Fruit fly (Drosophila melanogaster) whole organism, prepupa: ENCODE data around the gene Btk.
A peak's percentile ranks its signal among the peaks of the same experiment; 100 is the strongest.

Experiments used
- CG10631 ChIP-seq: fragments of 200-800 bp; sonication (Bioruptor generic); optimal IDR thresholded peaks from 2 replicates; lab custom pipeline; 2016; ENCODE audit warnings: missing biosample characterization, missing genetic modification characterization
- CG10669 ChIP-seq: fragments of 200-800 bp; sonication (Bioruptor generic); optimal IDR thresholded peaks from 3 replicates; lab custom pipeline; 2018; ENCODE audit warnings: missing biosample characterization, mild to moderate bottlenecking, missing genetic modification characterization, moderate library complexity
- CG11902 ChIP-seq: fragments of 200-800 bp; sonication (Bioruptor generic); optimal IDR thresholded peaks from 3 replicates; lab custom pipeline; 2016; ENCODE audit warnings: missing biosample characterization, missing genetic modification characterization
- CG1621 ChIP-seq: fragments of 200-800 bp; sonication (Bioruptor generic); optimal IDR thresholded peaks from 3 replicates; lab custom pipeline; 2018; ENCODE audit warnings: missing biosample characterization, mild to moderate bottlenecking, missing genetic modification characterization
- CG3032 ChIP-seq: fragments of 200-800 bp; optimal IDR thresholded peaks from 2 replicates; lab custom pipeline; 2019; ENCODE audit warnings: missing biosample characterization, mild to moderate bottlenecking, missing genetic modification characterization, moderate library complexity
- CG32006 ChIP-seq: fragments of 200-800 bp; sonication (Bioruptor generic); optimal IDR thresholded peaks from 3 replicates; lab custom pipeline; 2017; ENCODE audit warnings: missing biosample characterization, mild to moderate bottlenecking, missing genetic modification characterization
- CG34406 ChIP-seq: fragments of 200-800 bp; sonication (Bioruptor generic); optimal IDR thresholded peaks from 3 replicates; lab custom pipeline; 2016; ENCODE audit warnings: missing biosample characterization, missing genetic modification characterization
- CG3919 ChIP-seq: fragments of 200-800 bp; sonication (Bioruptor generic); optimal IDR thresholded peaks from 3 replicates; lab custom pipeline; 2016; ENCODE audit warnings: missing biosample characterization, missing genetic modification characterization
- CG6163 ChIP-seq: fragments of 200-800 bp; sonication (Bioruptor generic); IDR thresholded peaks from 3 replicates; pipeline ENCODE4 v1.3.6; 2022; ENCODE audit warnings: missing biosample characterization, missing genetic modification characterization
- CG6276 ChIP-seq: fragments of 200-800 bp; sonication (Bioruptor generic); optimal IDR thresholded peaks from 2 replicates; lab custom pipeline; 2017; ENCODE audit warnings: missing biosample characterization, mild to moderate bottlenecking, missing genetic modification characterization
- CG6808 ChIP-seq: fragments of 200-800 bp; sonication (Bioruptor generic); optimal IDR thresholded peaks from 3 replicates; lab custom pipeline; 2017; ENCODE audit warnings: missing biosample characterization, missing genetic modification characterization, mild to moderate bottlenecking, moderate library complexity, missing genetic modification reagents
- CG6854 ChIP-seq: fragments of 200-800 bp; sonication (Bioruptor generic); optimal IDR thresholded peaks from 2 replicates; lab custom pipeline; 2017; ENCODE audit warnings: missing biosample characterization, mild to moderate bottlenecking, missing genetic modification characterization
- CG7368 ChIP-seq: fragments of 200-800 bp; sonication (Bioruptor generic); optimal IDR thresholded peaks from 3 replicates; lab custom pipeline; 2016; ENCODE audit warnings: missing biosample characterization, missing genetic modification characterization
- CG8119 ChIP-seq: fragments of 200-800 bp; sonication (Bioruptor generic); IDR thresholded peaks from 3 replicates; pipeline ENCODE4 v1.3.6; 2022; ENCODE audit warnings: missing biosample characterization, missing genetic modification characterization
- CG8319 ChIP-seq: fragments of 200-800 bp; sonication (Bioruptor generic); optimal IDR thresholded peaks from 3 replicates; lab custom pipeline; 2016; ENCODE audit warnings: missing biosample characterization, missing genetic modification characterization
- CG8632 ChIP-seq: fragments of 200-800 bp; sonication (Bioruptor generic); optimal IDR thresholded peaks from 3 replicates; lab custom pipeline; 2016; ENCODE audit warnings: missing biosample characterization, missing genetic modification characterization
- Eip78C ChIP-seq: fragments of 200-800 bp; sonication (Bioruptor generic); peaks from one replicate; lab custom pipeline; 2016; ENCODE audit warnings: missing biosample characterization, missing genetic modification characterization
- Eip93F ChIP-seq: fragments of 200-800 bp; sonication (Bioruptor generic); optimal IDR thresholded peaks from 2 replicates; lab custom pipeline; 2016; ENCODE audit warnings: missing biosample characterization, mild to moderate bottlenecking, missing genetic modification characterization
- Ets21C ChIP-seq: fragments of 200-800 bp; sonication (Bioruptor generic); optimal IDR thresholded peaks from 3 replicates; lab custom pipeline; 2016; ENCODE audit warnings: missing biosample characterization, missing genetic modification characterization
- Ets96B ChIP-seq: fragments of 200-800 bp; optimal IDR thresholded peaks from 2 replicates; lab custom pipeline; 2019; ENCODE audit warnings: missing biosample characterization, mild to moderate bottlenecking, missing genetic modification characterization, moderate library complexity
- Gug ChIP-seq: fragments of 200-800 bp; sonication (Bioruptor generic); IDR thresholded peaks from 2 replicates; pipeline ENCODE4 v1.3.6; 2022; ENCODE audit warnings: missing biosample characterization, missing genetic modification characterization
- Hr39 ChIP-seq: fragments of 200-800 bp; sonication (Bioruptor generic); optimal IDR thresholded peaks from 2 replicates; lab custom pipeline; 2016; ENCODE audit warnings: missing biosample characterization, missing genetic modification characterization
- Hr4 ChIP-seq: fragments of 200-800 bp; sonication (Bioruptor generic); optimal IDR thresholded peaks from 3 replicates; lab custom pipeline; 2016; ENCODE audit warnings: missing biosample characterization, missing genetic modification characterization
- Met ChIP-seq: fragments of 200-800 bp; sonication (Bioruptor generic); optimal IDR thresholded peaks from 3 replicates; lab custom pipeline; 2016; ENCODE audit warnings: missing biosample characterization, missing genetic modification characterization
- OdsH ChIP-seq: fragments of 200-800 bp; sonication (Bioruptor generic); optimal IDR thresholded peaks from 3 replicates; lab custom pipeline; 2016; ENCODE audit warnings: missing biosample characterization, missing genetic modification characterization
- Sox102F ChIP-seq: fragments of 200-800 bp; sonication (Bioruptor generic); optimal IDR thresholded peaks from 2 replicates; lab custom pipeline; 2016; ENCODE audit warnings: missing biosample characterization, mild to moderate bottlenecking, missing genetic modification characterization
- Sox14 ChIP-seq: fragments of 200-800 bp; sonication (Bioruptor generic); optimal IDR thresholded peaks from 3 replicates; lab custom pipeline; 2016; ENCODE audit warnings: missing biosample characterization, missing genetic modification characterization
- Sox15 ChIP-seq: fragments of 200-800 bp; sonication (Bioruptor generic); optimal IDR thresholded peaks from 3 replicates; lab custom pipeline; 2016; ENCODE audit warnings: missing biosample characterization, missing genetic modification characterization
- dsx ChIP-seq: fragments of 200-800 bp; optimal IDR thresholded peaks from 3 replicates; lab custom pipeline; 2019; ENCODE audit warnings: missing biosample characterization, mild to moderate bottlenecking, missing genetic modification characterization, moderate library complexity; ENCODE audit not compliant: poor library complexity, severe bottlenecking
- eg ChIP-seq: fragments of 200-800 bp; sonication (Bioruptor generic); IDR thresholded peaks from 3 replicates; pipeline ENCODE4 v1.3.6; 2022; ENCODE audit warnings: missing biosample characterization, missing genetic modification characterization
- esn ChIP-seq: fragments of 200-800 bp; sonication (Bioruptor generic); optimal IDR thresholded peaks from 2 replicates; lab custom pipeline; 2016; ENCODE audit warnings: missing biosample characterization, mild to moderate bottlenecking, missing genetic modification characterization, moderate library complexity
- fd59A ChIP-seq: fragments of 200-800 bp; sonication (Bioruptor generic); optimal IDR thresholded peaks from 2 replicates; lab custom pipeline; 2017; ENCODE audit warnings: missing biosample characterization, mild to moderate bottlenecking, missing genetic modification characterization, missing genetic modification reagents
- fkh ChIP-seq: fragments of 200-800 bp; sonication (Bioruptor generic); optimal IDR thresholded peaks from 3 replicates; lab custom pipeline; 2017; ENCODE audit warnings: missing biosample characterization, mild to moderate bottlenecking, missing genetic modification characterization, moderate library complexity
- lz ChIP-seq: fragments of 200-800 bp; sonication (Bioruptor generic); optimal IDR thresholded peaks from 3 replicates; lab custom pipeline; 2016; ENCODE audit warnings: missing biosample characterization, missing genetic modification characterization
- net ChIP-seq: fragments of 200-800 bp; sonication (Bioruptor generic); optimal IDR thresholded peaks from 3 replicates; lab custom pipeline; 2016; ENCODE audit warnings: missing biosample characterization, missing genetic modification characterization
- pdm3 ChIP-seq: fragments of 200-800 bp; sonication (Bioruptor generic); optimal IDR thresholded peaks from 3 replicates; lab custom pipeline; 2016; ENCODE audit warnings: missing biosample characterization, missing genetic modification characterization
- spab ChIP-seq: fragments of 200-800 bp; sonication (Bioruptor generic); optimal IDR thresholded peaks from 2 replicates; lab custom pipeline; 2017; ENCODE audit warnings: missing biosample characterization, mild to moderate bottlenecking, missing genetic modification characterization, missing genetic modification reagents
- ss ChIP-seq, 2 experiments: fragments of 200-800 bp; sonication (Bioruptor generic); optimal IDR thresholded peaks; 2 replicates in 1 of 2; 3 replicates in 1 of 2; lab custom pipeline; 2017 to 2018; ENCODE audit warnings: mild to moderate bottlenecking in 2 of 2, missing biosample characterization in 2 of 2, missing genetic modification characterization in 2 of 2, moderate library complexity in 1 of 2
- svp ChIP-seq: fragments of 200-800 bp; sonication (Bioruptor generic); peaks from one replicate; lab custom pipeline; 2016; ENCODE audit warnings: missing biosample characterization, missing genetic modification characterization
- vri ChIP-seq: fragments of 200-800 bp; sonication (Bioruptor generic); optimal IDR thresholded peaks from 3 replicates; lab custom pipeline; 2016; ENCODE audit warnings: missing biosample characterization, mild to moderate bottlenecking, missing genetic modification characterization

Btk gene

DNA sequence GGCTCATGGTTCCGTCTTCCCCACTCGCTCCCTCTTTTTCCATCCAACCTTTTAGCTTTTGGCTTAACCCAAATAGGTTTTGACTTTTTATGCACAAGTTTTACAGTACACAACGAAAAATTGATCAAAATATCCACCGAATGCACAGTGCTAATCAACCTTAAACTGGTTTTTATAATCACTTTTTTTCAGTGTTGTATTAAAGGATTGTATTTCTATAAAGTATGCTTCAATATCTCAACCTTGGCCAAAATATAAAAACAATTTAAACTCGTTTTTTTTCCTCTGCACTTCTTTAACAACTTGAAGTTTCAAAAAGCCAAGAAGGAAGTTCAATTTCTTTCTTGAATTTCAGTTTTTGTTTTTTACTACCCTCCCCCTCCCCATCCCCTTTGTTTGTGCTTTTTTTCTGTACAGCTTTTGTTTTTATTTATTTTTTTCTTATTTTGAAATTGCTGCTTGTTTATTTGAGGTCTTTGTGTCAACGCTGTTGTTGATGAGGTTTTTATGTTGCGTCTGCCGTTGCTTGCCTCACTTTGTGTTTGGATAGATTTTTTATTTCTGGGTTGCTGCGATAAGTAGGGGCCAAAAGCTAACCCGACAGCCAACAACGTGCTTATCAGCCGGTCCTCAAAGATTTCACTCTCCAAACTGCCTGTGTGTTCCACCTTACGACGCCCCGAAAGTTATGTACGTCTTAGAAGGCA, 15.8 kb downstream of the Btk start (continued):
- TF ChIP-seq spab (GFP tag; lab: Kevin White, UChicago) (no peak), CG8632 (no peak), Ets96B (tag; lab: Kevin White, UChicago) (no peak), dsx (GFP tag; lab: Kevin White, UChicago) (no peak), eg (peak; percentile 23; the same call in 1 of the 3 replicates), CG10631 (GFP tag; lab: Kevin White, UChicago) (no peak), CG1621 (tag; lab: Kevin White, UChicago) (no peak), CG8319 (GFP tag; lab: Kevin White, UChicago) (no peak), Eip78C (GFP tag; lab: Kevin White, UChicago) (peak; percentile 77), Hr4 (GFP tag; lab: Kevin White, UChicago) (peak; percentile 29), svp (GFP tag; lab: Kevin White, UChicago) (peak; percentile 82), CG3032 (tag; lab: Kevin White, UChicago) (no peak), pdm3 (GFP tag; lab: Kevin White, UChicago) (peak; percentile 4), OdsH (GFP tag; lab: Kevin White, UChicago) (no peak), CG7368 (GFP tag; lab: Kevin White, UChicago) (no peak), CG34406 (GFP tag; lab: Kevin White, UChicago) (peak; percentile 15), CG10669 (no peak), CG6854 (GFP tag; lab: Kevin White, UChicago) (no peak), net (GFP tag; lab: Kevin White, UChicago) (peak; percentile 11), Sox14 (GFP tag; lab: Kevin White, UChicago) (no peak), Sox102F (GFP tag; lab: Kevin White, UChicago) (peak; percentile 34), CG6808 (GFP tag; lab: Kevin White, UChicago) (no peak), CG8119 (GFP tag; lab: Robert Waterston, UW) (peak; percentile 32; the same call in 1 of the 3 replicates), CG11902 (GFP tag; lab: Kevin White, UChicago) (no peak)
- TF ChIP-seq, all 60 proteins: peak for 23

DNA sequence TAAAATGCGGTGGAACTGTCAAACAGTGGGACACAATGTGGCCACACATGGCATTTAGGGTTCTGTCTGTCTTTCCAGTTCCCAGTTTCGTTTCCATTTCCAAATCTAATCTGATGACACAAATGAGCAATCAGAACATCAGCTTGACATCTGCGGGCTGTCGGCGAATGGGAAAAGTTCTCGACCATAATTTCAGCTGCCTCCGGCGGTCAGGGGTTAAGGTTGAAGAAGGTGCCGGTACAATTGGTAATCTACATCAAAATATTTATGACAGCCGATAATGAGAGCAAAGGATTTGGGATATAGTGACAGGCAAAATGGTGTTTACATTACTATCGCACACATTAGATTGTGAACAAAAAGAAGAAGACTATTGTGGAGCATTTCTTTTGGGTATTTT, 19.0 kb downstream of the Btk start:
- TF ChIP-seq CG6276 (no peak), Hr39 (GFP tag; lab: Kevin White, UChicago) (no peak), Eip93F (GFP tag; lab: Kevin White, UChicago) (no peak), CG8319 (GFP tag; lab: Kevin White, UChicago) (no peak), lz (GFP tag; lab: Kevin White, UChicago) (no peak)

DNA sequence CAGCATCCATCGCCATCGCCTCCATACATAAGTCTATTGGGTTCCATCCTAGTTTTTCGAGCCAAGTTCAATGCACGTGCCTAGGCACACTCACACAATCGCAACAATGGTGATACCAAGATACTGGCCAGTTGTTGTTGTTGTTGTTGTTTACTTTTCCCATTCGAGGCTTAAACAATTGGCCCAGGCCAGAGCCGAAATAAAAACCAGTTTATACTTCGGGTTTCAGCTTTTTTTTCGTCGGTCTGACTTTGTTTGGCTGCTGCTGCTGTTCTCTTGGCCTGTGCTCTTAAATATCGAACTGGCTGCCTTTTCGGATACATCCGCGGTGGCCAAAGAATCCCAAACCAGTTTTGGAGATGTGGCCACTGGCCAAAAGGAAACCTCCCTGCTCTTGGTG, 20.7 kb downstream of the Btk start:
- peak; percentile 51 for TF ChIP-seq fkh (GFP tag; lab: Kevin White, UChicago)
- no peak for TF ChIP-seq CG3919
- TF ChIP-seq dsx (GFP tag; lab: Kevin White, UChicago): peak; percentile 39
- peak; percentile 13 for TF ChIP-seq CG8319 (GFP tag; lab: Kevin White, UChicago)

DNA sequence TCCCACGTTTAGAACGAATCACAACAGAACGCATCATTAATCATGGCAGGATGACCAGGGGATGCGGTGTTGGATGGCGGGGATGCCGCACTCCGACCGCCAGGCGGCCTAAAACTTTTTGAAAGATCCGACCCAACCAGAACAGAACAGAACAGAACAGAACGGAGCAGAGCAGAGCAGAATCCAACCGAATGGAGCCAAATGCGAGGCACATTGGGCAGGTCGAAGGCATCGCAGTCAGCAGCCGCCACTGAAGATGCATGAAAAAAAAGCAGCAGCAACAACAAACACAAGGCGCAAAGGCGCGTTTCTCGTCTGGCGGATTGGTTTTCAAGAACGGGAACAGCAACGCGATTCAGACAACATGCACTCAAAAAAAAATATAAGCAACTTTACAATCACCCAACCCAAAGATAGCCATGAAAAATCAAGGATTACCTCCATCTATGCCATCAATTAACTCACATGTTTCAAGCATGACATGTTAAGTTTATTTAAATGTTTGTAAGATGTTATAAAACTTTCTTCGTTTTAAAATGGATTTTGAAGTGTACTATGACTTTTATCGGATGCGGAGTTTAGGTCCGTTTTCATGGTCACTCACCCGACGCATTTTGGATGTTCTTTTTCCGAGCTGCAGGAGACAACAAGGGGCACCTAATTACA, 21.3 kb downstream of the Btk start:
- TF ChIP-seq CG10631 (GFP tag; lab: Kevin White, UChicago) (peak; percentile 94), net (GFP tag; lab: Kevin White, UChicago) (peak; percentile 88), Ets21C (peak; percentile 90), CG8119 (GFP tag; lab: Robert Waterston, UW) (peak; percentile 83), CG8632 (peak; percentile 86), CG11902 (GFP tag; lab: Kevin White, UChicago) (peak; percentile 78), fkh (GFP tag; lab: Kevin White, UChicago) (no peak), Ets96B (tag; lab: Kevin White, UChicago) (peak; percentile 93), CG10669 (peak; percentile 95), Met (GFP tag; lab: Kevin White, UChicago) (peak; percentile 97), Hr4 (GFP tag; lab: Kevin White, UChicago) (peak; percentile 57), Sox102F (GFP tag; lab: Kevin White, UChicago) (peak; percentile 96), pdm3 (GFP tag; lab: Kevin White, UChicago) (peak; percentile 89), CG32006 (GFP tag; lab: Kevin White, UChicago) (peak; percentile 79), CG6163 (peak; percentile 93), CG3032 (tag; lab: Kevin White, UChicago) (peak; percentile 91), vri (peak; percentile 97), CG7368 (GFP tag; lab: Kevin White, UChicago) (peak; percentile 89), ss (GFP tag; optimal IDR thresholded peaks at IDR 0.05; lab: Kevin White, UChicago) (peak; percentile 85 to 91), Gug (GFP tag; lab: Robert Waterston, UW) (peak; percentile 75), Sox15 (peak; percentile 76), esn (GFP tag; lab: Kevin White, UChicago) (peak; percentile 97), svp (GFP tag; lab: Kevin White, UChicago) (peak; percentile 98), Eip93F (GFP tag; lab: Kevin White, UChicago) (peak; percentile 95), fd59A (peak; percentile 92)
